Worm (Caenorhabditis elegans) whole organism, young adult: ENCODE measurements around the gene T05H10.8.

Experiments used
- F33H1.4 ChIP-seq: fragments of 200-800 bp; sonication (Bioruptor generic); IDR thresholded peaks from 2 replicates; pipeline ENCODE4 v1.3.6; 2022; ENCODE audit warnings: missing genetic modification reagents, missing genetic modification characterization, missing compliant biosample characterization
- F37B4.10 ChIP-seq: fragments of 200-800 bp; sonication (Bioruptor generic); IDR thresholded peaks from 2 replicates; pipeline ENCODE4 v1.3.6; 2022; ENCODE audit warnings: missing genetic modification characterization, missing compliant biosample characterization
- F49E8.2 ChIP-seq: sonication (generic microtip); optimal IDR thresholded peaks from 3 replicates; lab custom pipeline; 2017; ENCODE audit warnings: missing genetic modification characterization, mild to moderate bottlenecking, missing compliant biosample characterization, antibody characterized with exemption, moderate library complexity; ENCODE audit not compliant: insufficient read depth
- F52B5.7 ChIP-seq: sonication (generic microtip); optimal IDR thresholded peaks from 2 replicates; lab custom pipeline; 2016; ENCODE audit warnings: mild to moderate bottlenecking, missing genetic modification characterization, missing compliant biosample characterization
- F57C9.4 ChIP-seq: sonication (generic microtip); optimal IDR thresholded peaks from 2 replicates; lab custom pipeline; 2017; ENCODE audit warnings: mild to moderate bottlenecking, missing genetic modification characterization, missing compliant biosample characterization
- K12H6.12 ChIP-seq: fragments of 200-800 bp; sonication (Bioruptor generic); optimal IDR thresholded peaks from 2 replicates; lab custom pipeline; 2018; ENCODE audit warnings: mild to moderate bottlenecking, missing genetic modification characterization, missing compliant biosample characterization
- T26A5.8 ChIP-seq: sonication (generic microtip); optimal IDR thresholded peaks from 2 replicates; lab custom pipeline; 2016; ENCODE audit warnings: missing genetic modification characterization, missing compliant biosample characterization
- Y79H2A.3 ChIP-seq: fragments of 200-800 bp; sonication (Bioruptor generic); conservative IDR thresholded peaks from 2 replicates; pipeline ENCODE4 v1.3.6; 2022; ENCODE audit warnings: missing genetic modification reagents, missing genetic modification characterization, missing compliant biosample characterization
- aptf-2 ChIP-seq: fragments of 200-800 bp; sonication (Bioruptor generic); conservative IDR thresholded peaks from 2 replicates; pipeline ENCODE4 v1.3.6; 2022; ENCODE audit warnings: missing genetic modification reagents, missing genetic modification characterization, missing compliant biosample characterization
- atf-7 ChIP-seq: sonication (generic microtip); optimal IDR thresholded peaks from 2 replicates; lab custom pipeline; 2017; ENCODE audit warnings: mild to moderate bottlenecking, missing genetic modification characterization, missing compliant biosample characterization
- athp-1 ChIP-seq: sonication (generic microtip); optimal IDR thresholded peaks from 2 replicates; lab custom pipeline; 2017; ENCODE audit warnings: mild to moderate bottlenecking, missing genetic modification characterization, missing compliant biosample characterization
- attf-3 ChIP-seq: fragments of 200-800 bp; sonication (Bioruptor generic); conservative IDR thresholded peaks from 2 replicates; pipeline ENCODE4 v1.3.6; 2022; ENCODE audit warnings: missing genetic modification reagents, missing genetic modification characterization, missing compliant biosample characterization
- attf-5 ChIP-seq: fragments of 200-800 bp; sonication (Bioruptor generic); optimal IDR thresholded peaks from 2 replicates; lab custom pipeline; 2018; ENCODE audit warnings: mild to moderate bottlenecking, missing genetic modification characterization, missing compliant biosample characterization
- bed-2 ChIP-seq: fragments of 200-800 bp; sonication (Bioruptor generic); IDR thresholded peaks from 2 replicates; pipeline ENCODE4 v1.3.6; 2022; ENCODE audit warnings: missing genetic modification reagents, missing genetic modification characterization, missing compliant biosample characterization
- ccch-3 ChIP-seq: fragments of 200-800 bp; sonication (Bioruptor generic); optimal IDR thresholded peaks from 2 replicates; lab custom pipeline; 2018; ENCODE audit warnings: mild to moderate bottlenecking, missing genetic modification characterization, missing compliant biosample characterization
- cebp-2 ChIP-seq: fragments of 200-800 bp; sonication (Bioruptor generic); IDR thresholded peaks from 2 replicates; pipeline ENCODE4 v1.3.6; 2022; ENCODE audit warnings: missing genetic modification characterization, missing compliant biosample characterization
- ceh-27 ChIP-seq: fragments of 200-800 bp; sonication (Bioruptor generic); optimal IDR thresholded peaks from 2 replicates; lab custom pipeline; 2018; ENCODE audit warnings: mild to moderate bottlenecking, missing genetic modification characterization, moderate library complexity, missing compliant biosample characterization
- ceh-79 ChIP-seq: sonication (generic microtip); optimal IDR thresholded peaks from 2 replicates; lab custom pipeline; 2017; ENCODE audit warnings: mild to moderate bottlenecking, missing genetic modification characterization, missing compliant biosample characterization
- chd-7 ChIP-seq: sonication (generic microtip); optimal IDR thresholded peaks from 2 replicates; lab custom pipeline; 2016; ENCODE audit warnings: mild to moderate bottlenecking, missing genetic modification characterization, moderate library complexity, missing compliant biosample characterization
- dpl-1 ChIP-seq: fragments of 150-350 bp; optimal IDR thresholded peaks from 2 replicates; lab custom pipeline; 2014; ENCODE audit warnings: missing biosample characterization, missing genetic modification reagents, missing genetic modification characterization
- efl-1 ChIP-seq: fragments of 150-350 bp; optimal IDR thresholded peaks from 2 replicates; lab custom pipeline; 2014; ENCODE audit warnings: missing biosample characterization, missing genetic modification reagents, missing genetic modification characterization
- egl-44 ChIP-seq: fragments of 200-800 bp; sonication (Bioruptor generic); IDR thresholded peaks from 2 replicates; pipeline ENCODE4 v1.3.6; 2022; ENCODE audit warnings: missing genetic modification reagents, missing genetic modification characterization, missing compliant biosample characterization
- egrh-3 ChIP-seq: fragments of 200-800 bp; sonication (Bioruptor generic); IDR thresholded peaks from 2 replicates; pipeline ENCODE4 v1.3.6; 2022; ENCODE audit warnings: missing genetic modification reagents, missing genetic modification characterization, missing compliant biosample characterization
- fkh-3 ChIP-seq: sonication (generic microtip); optimal IDR thresholded peaks from 2 replicates; lab custom pipeline; 2016; ENCODE audit warnings: mild to moderate bottlenecking, missing genetic modification characterization, missing compliant biosample characterization
- hlh-12 ChIP-seq: sonication (generic microtip); optimal IDR thresholded peaks from 2 replicates; lab custom pipeline; 2016; ENCODE audit warnings: missing genetic modification characterization, missing compliant biosample characterization
- hmg-20 ChIP-seq: fragments of 200-800 bp; sonication (Bioruptor generic); IDR thresholded peaks from 2 replicates; pipeline ENCODE4 v1.3.6; 2022; ENCODE audit warnings: missing genetic modification reagents, missing genetic modification characterization, missing compliant biosample characterization
- hrde-1 ChIP-seq: sonication (generic microtip); optimal IDR thresholded peaks from 2 replicates; lab custom pipeline; 2016; ENCODE audit warnings: missing genetic modification characterization, mild to moderate bottlenecking, missing compliant biosample characterization, moderate library complexity, missing genotype, missing genetic modification reagents, borderline replicate concordance
- lag-1 ChIP-seq: fragments of 200-800 bp; sonication (Bioruptor generic); IDR thresholded peaks from 2 replicates; pipeline ENCODE4 v1.3.6; 2022; ENCODE audit warnings: missing genetic modification reagents, missing genetic modification characterization, missing compliant biosample characterization
- lir-1 ChIP-seq: fragments of 200-800 bp; sonication (Bioruptor generic); conservative IDR thresholded peaks from 2 replicates; pipeline ENCODE4 v1.3.6; 2022; ENCODE audit warnings: missing genetic modification reagents, missing genetic modification characterization, missing compliant biosample characterization
- madf-8 ChIP-seq: fragments of 200-800 bp; sonication (Bioruptor generic); conservative IDR thresholded peaks from 2 replicates; pipeline ENCODE4 v1.3.6; 2022; ENCODE audit warnings: missing genetic modification reagents, missing genetic modification characterization, missing compliant biosample characterization
- mcd-1 ChIP-seq: fragments of 200-800 bp; sonication (Bioruptor generic); IDR thresholded peaks from 2 replicates; pipeline ENCODE4 v1.3.6; 2022; ENCODE audit warnings: missing genetic modification reagents, missing genetic modification characterization, missing compliant biosample characterization
- mes-4 ChIP-seq: sonication (generic microtip); optimal IDR thresholded peaks from 2 replicates; lab custom pipeline; 2016; ENCODE audit warnings: missing genotype, missing genetic modification characterization, missing compliant biosample characterization
- nhr-179 ChIP-seq: sonication (generic microtip); optimal IDR thresholded peaks from 2 replicates; lab custom pipeline; 2016; ENCODE audit warnings: mild to moderate bottlenecking, missing genetic modification characterization, missing compliant biosample characterization
- sea-2 ChIP-seq: fragments of 200-800 bp; sonication (Bioruptor generic); IDR thresholded peaks from 2 replicates; pipeline ENCODE4 v1.3.6; 2022; ENCODE audit warnings: missing genetic modification characterization, missing compliant biosample characterization
- unc-62 ChIP-seq: fragments of 150-350 bp; optimal IDR thresholded peaks from 2 replicates; lab custom pipeline; 2014; ENCODE audit warnings: missing biosample characterization, missing genetic modification reagents, missing genetic modification characterization
- xnd-1 ChIP-seq: sonication (generic microtip); optimal IDR thresholded peaks from 2 replicates; lab custom pipeline; 2016; ENCODE audit warnings: missing genotype, missing genetic modification reagents, missing genetic modification characterization, missing compliant biosample characterization
- zfh-2 ChIP-seq: fragments of 200-800 bp; sonication (Bioruptor generic); conservative IDR thresholded peaks from 2 replicates; pipeline ENCODE4 v1.3.6; 2022; ENCODE audit warnings: missing genetic modification reagents, missing genetic modification characterization, missing compliant biosample characterization
- ztf-18 ChIP-seq: sonication (generic microtip); optimal IDR thresholded peaks from 2 replicates; lab custom pipeline; 2016; ENCODE audit warnings: missing genotype, mild to moderate bottlenecking, missing genetic modification characterization, missing compliant biosample characterization
- ztf-6 ChIP-seq: fragments of 200-800 bp; sonication (Bioruptor generic); IDR thresholded peaks from 2 replicates; pipeline ENCODE4 v1.3.6; 2022; ENCODE audit warnings: missing genetic modification reagents, missing genetic modification characterization, missing compliant biosample characterization

Gene T05H10.8

ce11 chrII:8050477-8050876, 8.4 kb upstream of the T05H10.8 start, which contains the start of gene mtre-1:
mtre-1 (minus strand) TSS chrII:8050577.
- TF ChIP-seq ceh-27 (GFP tag; lab: Kevin White, UChicago), result no peak
- TF ChIP-seq egl-44 (GFP tag; lab: Robert Waterston, UW), result no peak
- TF ChIP-seq zfh-2 (GFP tag; lab: Robert Waterston, UW), result no peak
- TF ChIP-seq F33H1.4, result no peak
- no peak for TF ChIP-seq F49E8.2 (tag; lab: Kevin White, UChicago)
- TF ChIP-seq, all 124 proteins: peak for 0

ce11 chrII:8051330-8051729, 7.5 kb upstream of the T05H10.8 start:
- TF ChIP-seq bed-2 (GFP tag; lab: Robert Waterston, UW), result no peak
- no peak for TF ChIP-seq K12H6.12
- TF ChIP-seq sea-2 (GFP tag; lab: Robert Waterston, UW), result no peak
- TF ChIP-seq, all 124 proteins: peak for 0

ce11 chrII:8052172-8052571, 6.7 kb upstream of the T05H10.8 start:
- TF ChIP-seq aptf-2 (GFP tag; lab: Robert Waterston, UW) (peak; percentile 83; the same call in 1 of the 2 replicates), ceh-79 (tag; lab: Kevin White, UChicago) (no peak), F37B4.10 (GFP tag; lab: Robert Waterston, UW) (no peak), hrde-1 (tag; lab: Kevin White, UChicago) (no peak), nhr-179 (no peak), mes-4 (tag; lab: Kevin White, UChicago) (no peak), madf-8 (GFP tag; lab: Robert Waterston, UW) (peak; percentile 24; the same call in 1 of the 2 replicates), lag-1 (GFP tag; lab: Robert Waterston, UW) (no peak), hmg-20 (no peak), ztf-18 (tag; lab: Kevin White, UChicago) (no peak), F57C9.4 (tag; lab: Kevin White, UChicago) (no peak), hlh-12 (tag; lab: Kevin White, UChicago) (no peak), unc-62 (GFP tag; lab: Kevin White, UChicago) (no peak), efl-1 (GFP tag; lab: Kevin White, UChicago) (peak; percentile 71), T26A5.8 (tag; lab: Kevin White, UChicago) (no peak), attf-3 (GFP tag; lab: Robert Waterston, UW) (no peak), dpl-1 (peak; percentile 2), ztf-6 (GFP tag; lab: Robert Waterston, UW) (no peak), F33H1.4 (no peak)

- TF ChIP-seq ccch-3 (GFP tag; lab: Kevin White, UChicago), result no peak
Observed at ce11 chrII:8052850-8053249, 6.0 kb upstream of the T05H10.8 start, which contains the start of gene T05H10.4. T05H10.4 (plus strand) TSS chrII:8053150.

ce11 chrII:8057911-8058310, 958 bp upstream of the T05H10.8 start:
- TF ChIP-seq athp-1 (tag; lab: Kevin White, UChicago) (no peak), cebp-2 (GFP tag; lab: Robert Waterston, UW) (no peak), ccch-3 (GFP tag; lab: Kevin White, UChicago) (no peak), mcd-1 (GFP tag; lab: Robert Waterston, UW) (no peak), Y79H2A.3 (GFP tag; lab: Robert Waterston, UW) (no peak), lir-1 (GFP tag; lab: Robert Waterston, UW) (no peak), K12H6.12 (no peak), chd-7 (no peak), atf-7 (no peak), fkh-3 (tag; lab: Kevin White, UChicago) (no peak), attf-5 (GFP tag; lab: Kevin White, UChicago) (no peak), F52B5.7 (no peak), xnd-1 (no peak), egrh-3 (GFP tag; lab: Robert Waterston, UW) (no peak)
